Fruit fly (Drosophila melanogaster): Measurements from ENCODE around the gene CG43673.

Gene CG43673

dm6 chrX:15762723-15763122 lies 16.2 kb upstream of the CG43673 start, which contains the start of gene Polr3A (continued):
- TF ChIP-seq pros (GFP tag; optimal IDR thresholded peaks at IDR 0.05) (no peak), jing (GFP tag; optimal IDR thresholded peaks at IDR 0.05) (no peak), tup (GFP tag; optimal IDR thresholded peaks at IDR 0.05) (no peak), vnd (GFP tag; IDR thresholded peaks at IDR 0.05; ENCODE audit: partially characterized antibody) (0 out of 3 replicates have a peak, but pooled peaks have one; percentile 25), sna (GFP tag; IDR thresholded peaks at IDR 0.05; ENCODE audit: partially characterized antibody) (no peak), prd (optimal IDR thresholded peaks at IDR 0.05) (no peak), prd (GFP tag; IDR thresholded peaks at IDR 0.05) (no peak), cad (GFP tag; optimal IDR thresholded peaks at IDR 0.05) (no peak), twi (tag; optimal IDR thresholded peaks at IDR 0.05) (no peak), Rfx (GFP tag; IDR thresholded peaks at IDR 0.05) (0 out of 2 replicates have a peak, but pooled peaks have one; percentile 31), Sry-β (GFP tag; optimal IDR thresholded peaks at IDR 0.05) (no peak), Rx (GFP tag; IDR thresholded peaks at IDR 0.05) (no peak), CG17385 (GFP tag; optimal IDR thresholded peaks at IDR 0.05) (no peak), usp (GFP tag; optimal IDR thresholded peaks at IDR 0.05) (no peak), CG17612 (GFP tag; IDR thresholded peaks at IDR 0.05) (no peak), CG14050 (GFP tag; IDR thresholded peaks at IDR 0.05) (no peak), CG8281 (tag; optimal IDR thresholded peaks at IDR 0.05) (no peak), Dip2 (GFP tag; IDR thresholded peaks at IDR 0.05) (no peak), Elba2 (GFP tag; optimal IDR thresholded peaks at IDR 0.05) (peak; percentile 96), chm (GFP tag; IDR thresholded peaks at IDR 0.05) (no peak), stwl (tag; optimal IDR thresholded peaks at IDR 0.05) (peak; percentile 48), CG1647 (GFP tag; optimal IDR thresholded peaks at IDR 0.05) (no peak), corto (GFP tag; optimal IDR thresholded peaks at IDR 0.05) (no peak), Gsc (GFP tag; IDR thresholded peaks at IDR 0.05) (no peak), CG32532 (GFP tag; IDR thresholded peaks at IDR 0.05) (no peak), salm (tag; optimal IDR thresholded peaks at IDR 0.05) (no peak), ttk (GFP tag; IDR thresholded peaks at IDR 0.05) (no peak), esg (GFP tag; conservative IDR thresholded peaks at IDR 0.05) (no peak), CG14710 (tag; optimal IDR thresholded peaks at IDR 0.05) (peak; percentile 88), pzg (GFP tag; optimal IDR thresholded peaks at IDR 0.05) (peak; percentile 63), BEAF-32 (GFP tag; optimal IDR thresholded peaks at IDR 0.05) (peak; percentile 66), stc (GFP tag; IDR thresholded peaks at IDR 0.05) (no peak), CG12071 (GFP tag; optimal IDR thresholded peaks at IDR 0.05) (no peak), CG30020 (tag; optimal IDR thresholded peaks at IDR 0.05) (peak; percentile 62), Eip74EF (GFP tag; optimal IDR thresholded peaks at IDR 0.05) (no peak), Doc2 (GFP tag; IDR thresholded peaks at IDR 0.05) (no peak), fu2 (GFP tag; optimal IDR thresholded peaks at IDR 0.05) (no peak), Ets97D (GFP tag; optimal IDR thresholded peaks at IDR 0.05) (peak; percentile 29), tll (GFP tag; optimal IDR thresholded peaks at IDR 0.05) (no peak), gem (tag; optimal IDR thresholded peaks at IDR 0.05) (no peak), Abd-B (GFP tag; optimal IDR thresholded peaks at IDR 0.05) (no peak), hth (optimal IDR thresholded peaks at IDR 0.05) (no peak), D (optimal IDR thresholded peaks at IDR 0.05) (no peak), D (GFP tag; optimal IDR thresholded peaks at IDR 0.05) (no peak), CG6854 (GFP tag; optimal IDR thresholded peaks at IDR 0.05) (no peak), Med (GFP tag) (peak; percentile 18), CG4404 (GFP tag; IDR thresholded peaks at IDR 0.05) (no peak), CG8388 (GFP tag; optimal IDR thresholded peaks at IDR 0.05) (no peak), TFAM (GFP tag; optimal IDR thresholded peaks at IDR 0.05) (no peak), D19A (tag; optimal IDR thresholded peaks at IDR 0.05) (no peak), Dp (GFP tag; optimal IDR thresholded peaks at IDR 0.05) (peak; percentile 65), jumu (GFP tag; optimal IDR thresholded peaks at IDR 0.05) (no peak)
